Worm (Caenorhabditis elegans): ENCODE measurements around the gene H35N09.2.

H35N09.2 gene

ce11 chrX:8565810-8566416 is 38.9 kb downstream of the H35N09.2 start:
- TF ChIP-seq unc-62 (GFP tag; optimal IDR thresholded peaks at IDR 0.05): no peak

- TF ChIP-seq unc-62 (GFP tag; optimal IDR thresholded peaks at IDR 0.05): no peak
Measured at ce11 chrX:8564451-8564795, 40.4 kb downstream of the H35N09.2 start.

- TF ChIP-seq unc-62 (GFP tag; optimal IDR thresholded peaks at IDR 0.05): no peak
Measured at ce11 chrX:8563663-8564450, 41.0 kb downstream of the H35N09.2 start.

ce11 chrX:8562586-8562985 is 42.3 kb downstream of the H35N09.2 start:
- no peak for TF ChIP-seq unc-62 (GFP tag; optimal IDR thresholded peaks at IDR 0.05)

DNA sequence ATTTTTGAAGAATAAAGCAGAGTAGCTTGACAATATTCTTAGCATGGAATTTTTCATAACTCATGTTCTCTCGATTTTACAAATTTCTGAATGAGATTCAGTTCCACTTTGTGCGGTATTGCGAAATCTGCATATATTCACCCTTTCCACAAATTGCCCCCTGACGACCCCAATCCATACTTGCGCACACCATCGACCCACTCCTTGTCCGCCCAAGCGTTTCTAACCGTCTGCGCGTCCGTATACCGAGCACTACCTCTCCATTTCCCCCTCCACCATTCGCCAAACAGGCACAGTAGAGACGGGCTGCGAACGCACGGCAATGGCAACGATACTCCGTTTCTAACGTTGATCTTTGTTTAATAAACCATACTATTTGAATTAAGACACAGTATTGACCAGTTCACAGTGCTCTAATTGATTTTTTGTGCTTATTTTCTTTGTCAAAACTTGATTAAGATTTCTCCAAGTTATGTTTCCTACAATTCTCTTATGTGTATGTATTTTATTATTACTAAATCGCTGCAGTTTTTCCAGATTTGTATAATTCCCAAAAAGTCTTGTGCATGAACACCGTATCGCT is 48.2 kb downstream of the H35N09.2 start, which contains the start of gene utx-1:
Gene utx-1 (plus strand): TSS at position 533 of the 583 bp plus-strand sequence.
- no peak for TF ChIP-seq unc-62 (GFP tag; optimal IDR thresholded peaks at IDR 0.05)

DNA sequence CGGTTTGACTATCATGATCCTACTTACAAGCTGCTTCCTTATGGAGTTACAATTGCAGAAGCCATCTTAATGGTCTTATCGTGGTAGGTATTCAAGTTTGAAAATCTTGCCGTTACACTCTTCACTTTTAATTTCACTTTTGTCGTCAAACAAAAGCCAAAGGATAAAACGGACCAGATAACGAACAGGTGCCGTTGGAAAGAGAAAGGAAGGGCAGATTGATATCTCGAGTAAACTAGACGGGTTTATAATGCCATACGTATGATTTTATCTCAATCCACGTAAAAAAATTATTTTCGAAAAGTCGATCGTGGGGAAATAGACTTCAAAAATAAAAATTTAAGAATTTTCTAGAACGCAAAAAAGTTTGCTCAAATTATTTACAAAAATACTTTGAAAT is 50.8 kb downstream of the H35N09.2 start:
- TF ChIP-seq unc-62 (GFP tag; optimal IDR thresholded peaks at IDR 0.05): no peak
